Fruit fly (Drosophila melanogaster) S2 (cell line): ENCODE results near the gene Cf2.

Experiments
- CG8478 ChIP-seq: fragments of >200 bp; optimal IDR thresholded peaks from 2 replicates; lab custom pipeline; 2018
- CTCF ChIP-seq, 2 experiments: fragments of >200 bp; optimal IDR thresholded peaks; 2 replicates each; lab custom pipeline; 2018

The Cf2 gene

dm6 chr2L:4850356-4850755, 32.6 kb downstream of the Cf2 start, which contains the start of the genes mRpS2 and Mon1:
Gene mRpS2, minus strand, starts transcription at chr2L:4850419.
Gene Mon1, plus strand, starts transcription at chr2L:4850641.
- TF ChIP-seq CTCF (optimal IDR thresholded peaks at IDR 0.05; lab: Kevin White, UChicago), result no peak
- TF ChIP-seq CG8478 (lab: Kevin White, UChicago), result no peak

- TF ChIP-seq CTCF (optimal IDR thresholded peaks at IDR 0.05; lab: Kevin White, UChicago), result no peak
- TF ChIP-seq CG8478 (lab: Kevin White, UChicago), result no peak
Observed at dm6 chr2L:4847191-4847853, 35.6 kb downstream of the Cf2 start, which contains the start of the genes mxt and CG11927. Gene mxt, minus strand, starts transcription at chr2L:4847295. Gene CG11927, plus strand, starts transcription at chr2L:4847766.

- no peak for TF ChIP-seq CG8478 (lab: Kevin White, UChicago)
- TF ChIP-seq CTCF (optimal IDR thresholded peaks at IDR 0.05; lab: Kevin White, UChicago), result no peak
Observed at dm6 chr2L:4846629-4847125, 36.2 kb downstream of the Cf2 start.

- no peak for TF ChIP-seq CG8478 (lab: Kevin White, UChicago)
- no peak for TF ChIP-seq CTCF (optimal IDR thresholded peaks at IDR 0.05; lab: Kevin White, UChicago)
Observed at dm6 chr2L:4838494-4839320, 44.2 kb downstream of the Cf2 start.

dm6 chr2L:4837772-4838397, 45.0 kb downstream of the Cf2 start, which contains the start of the genes tank and CG12194:
Gene tank, minus strand, starts transcription at chr2L:4837999.
Gene CG12194, plus strand, starts transcription at chr2L:4838347.
- no peak for TF ChIP-seq CG8478 (lab: Kevin White, UChicago)

- TF ChIP-seq CG8478 (lab: Kevin White, UChicago) (no peak), CTCF (optimal IDR thresholded peaks at IDR 0.05; lab: Kevin White, UChicago) (no peak)
Observed at dm6 chr2L:4836193-4836592, 46.7 kb downstream of the Cf2 start.

dm6 chr2L:4835091-4835689, 47.7 kb downstream of the Cf2 start, which contains the start of gene Ir25a:
Gene Ir25a, minus strand, starts transcription at chr2L:4835300.
- TF ChIP-seq CG8478 (lab: Kevin White, UChicago) (no peak), CTCF (optimal IDR thresholded peaks at IDR 0.05; lab: Kevin White, UChicago) (no peak)

- TF ChIP-seq CTCF (optimal IDR thresholded peaks at IDR 0.05; lab: Kevin White, UChicago) (no peak), CG8478 (lab: Kevin White, UChicago) (no peak)
Observed at dm6 chr2L:4830490-4830889, 52.4 kb downstream of the Cf2 start, which contains the start of gene Fnta. Gene Fnta, minus strand, starts transcription at chr2L:4830693.

- TF ChIP-seq CG8478 (lab: Kevin White, UChicago) (no peak), CTCF (optimal IDR thresholded peaks at IDR 0.05; lab: Kevin White, UChicago) (no peak)
Observed at dm6 chr2L:4829040-4829439, 53.9 kb downstream of the Cf2 start.
